Fruit fly (Drosophila melanogaster): ENCODE measurements around the gene prd.

DNA sequence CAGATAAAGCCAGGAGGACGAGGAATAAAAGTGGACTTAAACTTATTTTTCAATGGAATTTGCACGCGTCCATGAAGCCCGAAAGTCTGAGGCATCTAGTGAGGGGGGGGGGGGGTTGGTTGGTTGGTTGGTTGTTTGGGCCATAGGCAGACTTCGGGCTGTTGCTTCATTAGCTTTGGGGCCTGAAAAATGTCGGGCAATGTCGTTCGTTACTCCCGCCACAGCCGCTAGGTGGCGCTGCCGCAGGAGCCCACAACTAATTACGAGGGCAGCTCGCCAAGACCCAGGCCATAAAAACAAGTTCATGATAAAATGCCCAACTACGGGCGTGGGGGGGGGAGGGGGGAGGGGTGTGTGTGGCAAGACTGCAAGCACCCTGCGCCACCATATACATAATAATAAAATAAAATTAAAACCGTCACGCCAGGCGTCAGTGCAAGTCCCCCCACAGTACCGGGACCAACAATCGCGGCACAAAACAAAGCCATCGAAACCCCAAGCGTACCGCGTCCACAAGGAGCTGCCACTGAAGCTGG is 7.4 kb downstream of the prd start:
- no peak for TF ChIP-seq Sp1 (GFP tag; optimal IDR thresholded peaks at IDR 0.05)
- no peak for TF ChIP-seq fru (GFP tag; optimal IDR thresholded peaks at IDR 0.05)
- no peak for TF ChIP-seq br (GFP tag; optimal IDR thresholded peaks at IDR 0.05)
- no peak for TF ChIP-seq psq (GFP tag; optimal IDR thresholded peaks at IDR 0.05)
- no peak for TF ChIP-seq CG9705 (GFP tag; optimal IDR thresholded peaks at IDR 0.05)
